Fruit fly (Drosophila melanogaster): ENCODE measurements around the gene CG1695.

DNA sequence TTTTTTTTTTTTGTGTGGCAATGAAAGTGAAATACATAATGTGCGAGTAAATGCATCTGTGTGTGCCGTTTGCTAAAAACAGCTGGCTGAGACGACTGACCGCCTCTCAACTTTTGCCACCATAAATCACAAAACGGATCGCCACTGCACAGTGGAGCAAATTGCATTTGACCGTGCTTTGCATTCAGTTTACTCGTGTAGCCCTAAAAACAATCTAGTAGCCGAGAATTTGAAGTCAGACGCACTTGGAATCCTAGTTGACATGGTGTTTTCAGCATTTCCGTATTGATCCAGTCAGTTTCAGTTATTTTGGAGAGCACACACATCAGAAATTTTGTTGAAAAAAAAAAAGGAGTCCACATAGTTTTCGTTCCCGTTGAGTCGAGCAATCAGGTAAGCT is 52.1 kb downstream of the CG1695 start, which contains the start of gene CG15461:
- TF ChIP-seq Blimp-1 (GFP tag; optimal IDR thresholded peaks at IDR 0.05) = no peak
- no peak for TF ChIP-seq Lpt (GFP tag; optimal IDR thresholded peaks at IDR 0.05)
- no peak for TF ChIP-seq Met (GFP tag; optimal IDR thresholded peaks at IDR 0.05)
- TF ChIP-seq CG11294 (GFP tag; IDR thresholded peaks at IDR 0.05) = no peak
- TF ChIP-seq CG3032 (tag; optimal IDR thresholded peaks at IDR 0.05) = no peak
- TF ChIP-seq Smox (GFP tag; optimal IDR thresholded peaks at IDR 0.05) = no peak
- no peak for TF ChIP-seq Ets21C (GFP tag; optimal IDR thresholded peaks at IDR 0.05)
- no peak for TF ChIP-seq CG7368 (GFP tag; optimal IDR thresholded peaks at IDR 0.05)
- no peak for TF ChIP-seq CG16779 (tag; optimal IDR thresholded peaks at IDR 0.05)
- no peak for TF ChIP-seq dsx (GFP tag; optimal IDR thresholded peaks at IDR 0.05; ENCODE audit: poor library complexity, severe bottlenecking)
- no peak for TF ChIP-seq fd59A (GFP tag; optimal IDR thresholded peaks at IDR 0.05)
- TF ChIP-seq CG6854 (GFP tag; optimal IDR thresholded peaks at IDR 0.05) = no peak
- TF ChIP-seq CG6792 (GFP tag; optimal IDR thresholded peaks at IDR 0.05) = no peak
- no peak for TF ChIP-seq CG31627 (GFP tag; optimal IDR thresholded peaks at IDR 0.05)

All from whole organism, prepupa.